Fruit fly (Drosophila melanogaster): ENCODE results near the gene Sclp.

dm6 chrX:11875146-11875830 lies 49.2 kb downstream of the Sclp start:
- TF ChIP-seq insv (optimal IDR thresholded peaks at IDR 0.05) = no peak
- no peak for TF ChIP-seq Myc (optimal IDR thresholded peaks at IDR 0.05)

All from Kc167 (cell line).